Worm (Caenorhabditis elegans) whole organism, L1 larva: ENCODE measurements around the gene ZK1320.9.

Source experiments
- egl-27 ChIP-seq, 2 experiments: fragments of 150-350 bp in 1 of 2; sonication (generic microtip); optimal IDR thresholded peaks; 3 replicates each; lab custom pipeline; 2017 to 2018; ENCODE audit warnings: missing biosample characterization in 2 of 2, missing genetic modification characterization in 2 of 2, missing genetic modification reagents in 2 of 2
- jun-1 ChIP-seq: fragments of 150-350 bp; optimal IDR thresholded peaks from 2 replicates; lab custom pipeline; 2014; ENCODE audit warnings: missing biosample characterization, missing genetic modification reagents, missing genetic modification characterization
- nhr-76 ChIP-seq: sonication (generic microtip); optimal IDR thresholded peaks from 2 replicates; lab custom pipeline; 2017; ENCODE audit warnings: missing biosample characterization, missing genetic modification characterization
- snpc-4 ChIP-seq: fragments of 150-350 bp; optimal IDR thresholded peaks from 2 replicates; lab custom pipeline; 2014; ENCODE audit warnings: missing biosample characterization, missing genetic modification characterization

DNA sequence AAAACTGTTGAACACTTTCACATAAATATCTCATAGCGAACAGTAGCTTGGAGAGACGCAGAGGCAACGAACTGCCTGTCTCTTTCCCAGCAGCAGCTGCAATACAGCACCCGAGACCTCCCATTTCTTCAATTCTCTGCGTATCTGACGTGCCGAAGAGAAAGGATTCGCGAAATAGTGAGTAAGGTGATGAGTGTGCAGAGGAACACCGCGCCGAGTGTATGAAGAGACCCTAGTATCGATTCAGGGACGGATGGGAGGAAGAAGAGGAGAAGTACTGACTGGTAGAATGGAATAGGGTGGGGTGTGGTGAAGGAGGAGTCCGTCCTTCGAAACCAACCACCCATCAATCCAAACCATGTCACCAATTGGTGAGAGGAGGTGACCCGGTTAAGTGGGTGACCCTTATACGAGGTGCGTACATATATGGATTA is 40.4 kb downstream of the ZK1320.9 start:
- TF ChIP-seq jun-1 (tag; lab: Kevin White, UChicago) (peak; percentile 64), snpc-4 (tag; lab: Kevin White, UChicago) (no peak), nhr-76 (tag; lab: Kevin White, UChicago) (no peak), egl-27 (tag; optimal IDR thresholded peaks at IDR 0.05; lab: Kevin White, UChicago) (no peak)
